Worm (Caenorhabditis elegans) whole organism, L1 larva: ENCODE data around the gene ZC190.5.

Experiments
- C34B4.2 ChIP-seq: sonication (generic microtip); optimal IDR thresholded peaks from 2 replicates; lab custom pipeline; 2017; ENCODE audit warnings: mild to moderate bottlenecking, missing genetic modification characterization, missing compliant biosample characterization
- alr-1 ChIP-seq: fragments of 200-800 bp; sonication (Bioruptor generic); optimal IDR thresholded peaks from 2 replicates; lab custom pipeline; 2018; ENCODE audit warnings: borderline replicate concordance, mild to moderate bottlenecking, missing genetic modification characterization, missing compliant biosample characterization
- aly-2 ChIP-seq: fragments of 150-350 bp; optimal IDR thresholded peaks from 2 replicates; lab custom pipeline; 2014; ENCODE audit warnings: missing biosample characterization, missing genetic modification characterization
- ama-1 ChIP-seq: fragments of 150-350 bp; optimal IDR thresholded peaks from 2 replicates; lab custom pipeline; 2014
- ceh-8 ChIP-seq: fragments of 200-800 bp; sonication (Bioruptor generic); optimal IDR thresholded peaks from 2 replicates; lab custom pipeline; 2018; ENCODE audit warnings: mild to moderate bottlenecking, missing genetic modification characterization, moderate library complexity, missing compliant biosample characterization
- ceh-82 ChIP-seq, 3 experiments: fragments of 150-350 bp in 1 of 3; sonication (generic microtip) in 2 of 3; optimal IDR thresholded peaks; 2 replicates each; lab custom pipeline; 2014 to 2017; ENCODE audit warnings: missing biosample characterization in 3 of 3, missing genetic modification characterization in 3 of 3
- ceh-88 ChIP-seq: fragments of 200-800 bp; sonication (Bioruptor generic); IDR thresholded peaks from 2 replicates; pipeline ENCODE4 v1.3.6; 2022; ENCODE audit warnings: missing genetic modification characterization, missing compliant biosample characterization
- ceh-90 ChIP-seq: sonication (generic microtip); optimal IDR thresholded peaks from 2 replicates; lab custom pipeline; 2016; ENCODE audit warnings: missing genetic modification characterization, missing compliant biosample characterization
- ces-1 ChIP-seq: fragments of 150-350 bp; optimal IDR thresholded peaks from 2 replicates; lab custom pipeline; 2014; ENCODE audit warnings: missing biosample characterization, missing genetic modification reagents, missing genetic modification characterization
- dpl-1 ChIP-seq, 3 experiments: fragments of 150-350 bp in 2 of 3; sonication (generic microtip) in 1 of 3; optimal IDR thresholded peaks; 2 replicates each; lab custom pipeline; 2014 to 2017; ENCODE audit warnings: missing biosample characterization in 3 of 3, missing genetic modification characterization in 3 of 3, missing genetic modification reagents in 3 of 3
- dsc-1 ChIP-seq: sonication (generic microtip); optimal IDR thresholded peaks from 2 replicates; lab custom pipeline; 2016; ENCODE audit warnings: mild to moderate bottlenecking, missing genetic modification characterization, missing compliant biosample characterization
- efl-3 ChIP-seq: fragments of 200-800 bp; sonication (Bioruptor generic); optimal IDR thresholded peaks from 2 replicates; lab custom pipeline; 2018; ENCODE audit warnings: mild to moderate bottlenecking, missing genetic modification characterization, missing compliant biosample characterization
- ets-5 ChIP-seq: fragments of 200-800 bp; sonication (Bioruptor generic); IDR thresholded peaks from 2 replicates; pipeline ENCODE4 v1.3.6; 2022; ENCODE audit warnings: missing genetic modification characterization, missing compliant biosample characterization
- fkh-10 ChIP-seq: sonication (generic microtip); optimal IDR thresholded peaks from 2 replicates; lab custom pipeline; 2017; ENCODE audit warnings: missing biosample characterization, missing genetic modification reagents, missing genetic modification characterization
- fkh-4 ChIP-seq: sonication (generic microtip); optimal IDR thresholded peaks from 2 replicates; lab custom pipeline; 2016; ENCODE audit warnings: missing compliant biosample characterization, missing genetic modification characterization, borderline replicate concordance
- fkh-8 ChIP-seq: sonication (generic microtip); optimal IDR thresholded peaks from 2 replicates; lab custom pipeline; 2016; ENCODE audit warnings: mild to moderate bottlenecking, missing genetic modification characterization, missing compliant biosample characterization
- fos-1 ChIP-seq: fragments of 150-350 bp; optimal IDR thresholded peaks from 2 replicates; lab custom pipeline; 2014; ENCODE audit warnings: missing biosample characterization, missing genetic modification characterization
- grh-1 ChIP-seq: fragments of 200-800 bp; sonication (Bioruptor generic); IDR thresholded peaks from 2 replicates; pipeline ENCODE4 v1.3.6; 2022; ENCODE audit warnings: missing genetic modification reagents, missing genetic modification characterization, missing compliant biosample characterization
- hlh-17 ChIP-seq: fragments of 200-800 bp; sonication (Bioruptor generic); optimal IDR thresholded peaks from 2 replicates; lab custom pipeline; 2018; ENCODE audit warnings: missing genetic modification characterization, mild to moderate bottlenecking, missing compliant biosample characterization, moderate library complexity, borderline replicate concordance
- hpl-2 ChIP-seq: fragments of 150-350 bp; optimal IDR thresholded peaks from 2 replicates; lab custom pipeline; 2014; ENCODE audit warnings: missing biosample characterization, missing genetic modification reagents, missing genetic modification characterization
- isw-1 ChIP-seq: fragments of 200-800 bp; sonication (Bioruptor generic); IDR thresholded peaks from 2 replicates; pipeline ENCODE4 v1.3.6; 2022; ENCODE audit warnings: missing genetic modification characterization, missing compliant biosample characterization
- jun-1 ChIP-seq: fragments of 150-350 bp; optimal IDR thresholded peaks from 2 replicates; lab custom pipeline; 2014; ENCODE audit warnings: missing biosample characterization, missing genetic modification reagents, missing genetic modification characterization
- lin-14 ChIP-seq: fragments of 200-800 bp; sonication (Bioruptor generic); optimal IDR thresholded peaks from 2 replicates; lab custom pipeline; 2018; ENCODE audit warnings: mild to moderate bottlenecking, missing genetic modification characterization, moderate library complexity, missing compliant biosample characterization
- lin-15B ChIP-seq: fragments of 150-350 bp; sonication (generic microtip); optimal IDR thresholded peaks from 3 replicates; lab custom pipeline; 2014; ENCODE audit warnings: missing biosample characterization, missing genetic modification characterization
- lin-35 ChIP-seq, 2 experiments: fragments of 150-350 bp; optimal IDR thresholded peaks; 2 replicates each; lab custom pipeline; 2014; ENCODE audit warnings: missing biosample characterization in 2 of 2, missing genetic modification characterization in 2 of 2, missing genetic modification reagents in 2 of 2
- lir-3 ChIP-seq: sonication (generic microtip); optimal IDR thresholded peaks from 2 replicates; lab custom pipeline; 2016; ENCODE audit warnings: mild to moderate bottlenecking, missing genetic modification characterization, moderate library complexity, missing compliant biosample characterization; ENCODE audit not compliant: poor library complexity
- lsy-2 ChIP-seq, 2 experiments: fragments of 150-350 bp; optimal IDR thresholded peaks; 2 replicates each; lab custom pipeline; 2014; ENCODE audit warnings: missing biosample characterization in 2 of 2, missing genetic modification characterization in 2 of 2
- mef-2 ChIP-seq: fragments of 150-350 bp; optimal IDR thresholded peaks from 2 replicates; lab custom pipeline; 2014; ENCODE audit warnings: missing biosample characterization, missing genetic modification characterization
- nhr-11 ChIP-seq: fragments of 150-350 bp; optimal IDR thresholded peaks from 2 replicates; lab custom pipeline; 2014; ENCODE audit warnings: missing biosample characterization, missing genetic modification characterization
- nhr-19 ChIP-seq: fragments of 200-800 bp; sonication (Bioruptor generic); conservative IDR thresholded peaks from 2 replicates; pipeline ENCODE4 v1.3.6; 2022; ENCODE audit warnings: missing genetic modification characterization, missing compliant biosample characterization
- nhr-237 ChIP-seq: fragments of 150-350 bp; optimal IDR thresholded peaks from 2 replicates; lab custom pipeline; 2014; ENCODE audit warnings: missing biosample characterization, missing genetic modification characterization
- nhr-47 ChIP-seq: sonication (generic microtip); optimal IDR thresholded peaks from 2 replicates; lab custom pipeline; 2016; ENCODE audit warnings: mild to moderate bottlenecking, missing genetic modification characterization, moderate library complexity, missing compliant biosample characterization
- nhr-71 ChIP-seq: sonication (generic microtip); optimal IDR thresholded peaks from 2 replicates; lab custom pipeline; 2016; ENCODE audit warnings: mild to moderate bottlenecking, missing genetic modification characterization, moderate library complexity, missing compliant biosample characterization
- nhr-76 ChIP-seq: sonication (generic microtip); optimal IDR thresholded peaks from 2 replicates; lab custom pipeline; 2017; ENCODE audit warnings: missing biosample characterization, missing genetic modification characterization
- nhr-77 ChIP-seq: fragments of 150-350 bp; optimal IDR thresholded peaks from 2 replicates; lab custom pipeline; 2014; ENCODE audit warnings: missing biosample characterization, missing genetic modification characterization
- nhr-84 ChIP-seq: sonication (generic microtip); optimal IDR thresholded peaks from 2 replicates; lab custom pipeline; 2017; ENCODE audit warnings: missing biosample characterization, missing genetic modification characterization
- nhr-90 ChIP-seq: sonication (generic microtip); optimal IDR thresholded peaks from 2 replicates; lab custom pipeline; 2016; ENCODE audit warnings: mild to moderate bottlenecking, missing genetic modification characterization, missing compliant biosample characterization; ENCODE audit not compliant: poor library complexity
- pag-3 ChIP-seq: sonication (generic microtip); optimal IDR thresholded peaks from 2 replicates; lab custom pipeline; 2017; ENCODE audit warnings: missing genetic modification characterization, mild to moderate bottlenecking, missing compliant biosample characterization, antibody characterized with exemption, borderline replicate concordance; ENCODE audit not compliant: insufficient read depth
- pax-3 ChIP-seq: fragments of 200-800 bp; sonication (Bioruptor generic); optimal IDR thresholded peaks from 2 replicates; lab custom pipeline; 2018; ENCODE audit warnings: mild to moderate bottlenecking, missing genetic modification characterization, moderate library complexity, missing compliant biosample characterization
- rnt-1 ChIP-seq: sonication (generic microtip); optimal IDR thresholded peaks from 2 replicates; lab custom pipeline; 2016; ENCODE audit warnings: mild to moderate bottlenecking, missing genetic modification characterization, moderate library complexity, missing compliant biosample characterization
- skn-1 ChIP-seq: fragments of 150-350 bp; optimal IDR thresholded peaks from 2 replicates; lab custom pipeline; 2014; ENCODE audit warnings: missing biosample characterization, missing genetic modification characterization
- snu-23 ChIP-seq: sonication (generic microtip); optimal IDR thresholded peaks from 2 replicates; lab custom pipeline; 2016; ENCODE audit warnings: missing genetic modification characterization, missing compliant biosample characterization
- sup-37 ChIP-seq: fragments of 200-800 bp; sonication (Bioruptor generic); optimal IDR thresholded peaks from 2 replicates; lab custom pipeline; 2018; ENCODE audit warnings: mild to moderate bottlenecking, missing genetic modification characterization, missing compliant biosample characterization
- tbx-2 ChIP-seq: sonication (generic microtip); optimal IDR thresholded peaks from 2 replicates; lab custom pipeline; 2016; ENCODE audit warnings: missing genetic modification characterization, missing compliant biosample characterization
- tlp-1 ChIP-seq: fragments of 150-350 bp; optimal IDR thresholded peaks from 2 replicates; lab custom pipeline; 2014; ENCODE audit warnings: missing biosample characterization, missing genetic modification characterization
- unc-130 ChIP-seq: fragments of 150-350 bp; optimal IDR thresholded peaks from 2 replicates; lab custom pipeline; 2017; ENCODE audit warnings: missing biosample characterization, missing genetic modification characterization, inconsistent platforms
- unc-62 ChIP-seq: fragments of 150-350 bp; optimal IDR thresholded peaks from 2 replicates; lab custom pipeline; 2014; ENCODE audit warnings: missing biosample characterization, missing genetic modification reagents, missing genetic modification characterization
- unc-98 ChIP-seq: fragments of 200-800 bp; sonication (Bioruptor generic); IDR thresholded peaks from 2 replicates; pipeline ENCODE4 v1.3.6; 2022; ENCODE audit warnings: missing genetic modification characterization, missing compliant biosample characterization
- vab-15 ChIP-seq: sonication (generic microtip); optimal IDR thresholded peaks from 2 replicates; lab custom pipeline; 2017; ENCODE audit warnings: missing genotype, mild to moderate bottlenecking, missing genetic modification characterization, missing compliant biosample characterization
- xbp-1 ChIP-seq: sonication (generic microtip); optimal IDR thresholded peaks from 2 replicates; lab custom pipeline; 2016; ENCODE audit warnings: missing genetic modification characterization, missing compliant biosample characterization
- zag-1 ChIP-seq: fragments of 150-350 bp; optimal IDR thresholded peaks from 2 replicates; lab custom pipeline; 2014; ENCODE audit warnings: missing biosample characterization, missing genetic modification characterization
- ztf-11 ChIP-seq, 2 experiments: sonication (generic microtip); optimal IDR thresholded peaks; 2 replicates each; lab custom pipeline; 2016 to 2017; ENCODE audit warnings: missing genetic modification characterization in 2 of 2, missing biosample characterization in 1 of 2, missing compliant biosample characterization in 1 of 2

The ZC190.5 gene

ce11 chrV:8631277-8631765 lies 42.1 kb downstream of the ZC190.5 start, which contains the start of gene atg-18 (continued):
- no peak for TF ChIP-seq ces-1
- peak; percentile 70 for TF ChIP-seq xbp-1 (tag; lab: Kevin White, UChicago)
- TF ChIP-seq ztf-11 (tag; optimal IDR thresholded peaks at IDR 0.05; lab: Kevin White, UChicago): peak in 1 of 2 experiments; percentile 29
- peak; percentile 81 for TF ChIP-seq snu-23
- TF ChIP-seq fkh-8: peak; percentile 46
- no peak for TF ChIP-seq pag-3 (tag; lab: Kevin White, UChicago)
- TF ChIP-seq nhr-237 (tag; lab: Kevin White, UChicago): no peak
- no peak for TF ChIP-seq fkh-4 (tag; lab: Kevin White, UChicago)
- TF ChIP-seq aly-2 (tag; lab: Kevin White, UChicago): no peak
- peak; percentile 45 to 63 (median 56) for TF ChIP-seq dpl-1 (GFP tag; optimal IDR thresholded peaks at IDR 0.05; lab: Kevin White, UChicago)
- peak; percentile 51 to 79 for TF ChIP-seq lin-35 (GFP tag; optimal IDR thresholded peaks at IDR 0.05; lab: Kevin White, UChicago)
- TF ChIP-seq ceh-8 (GFP tag; lab: Kevin White, UChicago): no peak
- TF ChIP-seq ceh-90 (tag; lab: Kevin White, UChicago): no peak
- TF ChIP-seq ceh-88 (GFP tag; lab: Robert Waterston, UW): no peak
- TF ChIP-seq tlp-1: no peak
- peak; percentile 87 for TF ChIP-seq lin-14 (GFP tag; lab: Kevin White, UChicago)
- no peak for TF ChIP-seq nhr-11 (tag; lab: Kevin White, UChicago)
- TF ChIP-seq skn-1 (tag; lab: Kevin White, UChicago): peak; percentile 83
- TF ChIP-seq isw-1: peak; percentile 24
- peak; percentile 79 for TF ChIP-seq nhr-47 (tag; lab: Kevin White, UChicago)
- no peak for TF ChIP-seq pax-3
- TF ChIP-seq alr-1 (tag; lab: Kevin White, UChicago): no peak
- no peak for TF ChIP-seq jun-1 (tag; lab: Kevin White, UChicago)
- no peak for TF ChIP-seq zag-1 (tag; lab: Kevin White, UChicago)
- peak; percentile 87 for TF ChIP-seq nhr-71 (tag; lab: Kevin White, UChicago)
- TF ChIP-seq ets-5 (GFP tag; lab: Robert Waterston, UW): no peak
- no peak for TF ChIP-seq lir-3
- no peak for TF ChIP-seq vab-15 (tag; lab: Kevin White, UChicago)
- TF ChIP-seq lsy-2 (tag; optimal IDR thresholded peaks at IDR 0.05; lab: Kevin White, UChicago): peak; percentile 69 to 74
- no peak for TF ChIP-seq ama-1 (lab: Kevin White, UChicago)
- peak; percentile 36 to 74 (median 45) for TF ChIP-seq ceh-82 (tag; optimal IDR thresholded peaks at IDR 0.05; lab: Kevin White, UChicago)
- TF ChIP-seq nhr-77: no peak
- TF ChIP-seq nhr-19 (GFP tag; lab: Robert Waterston, UW): peak; percentile 76
- TF ChIP-seq unc-130: peak; percentile 58
- TF ChIP-seq nhr-76: no peak
- no peak for TF ChIP-seq sup-37
- TF ChIP-seq tbx-2: peak; percentile 77
- TF ChIP-seq mef-2 (tag; lab: Kevin White, UChicago): peak; percentile 4
- TF ChIP-seq hpl-2: peak; percentile 63
- TF ChIP-seq C34B4.2 (tag; lab: Kevin White, UChicago): no peak
- TF ChIP-seq unc-62 (GFP tag; lab: Kevin White, UChicago): no peak
- no peak for TF ChIP-seq hlh-17 (GFP tag; lab: Kevin White, UChicago)
- TF ChIP-seq nhr-84: no peak
- TF ChIP-seq fos-1 (tag; lab: Kevin White, UChicago): no peak
- no peak for TF ChIP-seq unc-98 (GFP tag; lab: Robert Waterston, UW)
- TF ChIP-seq fkh-10: no peak
- peak; percentile 85 for TF ChIP-seq rnt-1 (tag; lab: Kevin White, UChicago)
- TF ChIP-seq efl-3 (GFP tag; lab: Kevin White, UChicago): no peak
- peak; percentile 59 for TF ChIP-seq grh-1
- TF ChIP-seq nhr-90: peak; percentile 74
- TF ChIP-seq dsc-1 (tag; lab: Kevin White, UChicago): peak; percentile 57
- peak; percentile 28 for TF ChIP-seq lin-15B (tag; lab: Kevin White, UChicago)
